Fruit fly (Drosophila melanogaster) whole organism, prepupa: ENCODE measurements around the gene DNaseII.

ENCODE experiments used
- Blimp-1 ChIP-seq: fragments of 200-800 bp; sonication (Bioruptor generic); optimal IDR thresholded peaks from 3 replicates; lab custom pipeline; 2017; ENCODE audit warnings: missing biosample characterization, missing genetic modification characterization, mild to moderate bottlenecking, moderate library complexity, missing genetic modification reagents
- CG10631 ChIP-seq: fragments of 200-800 bp; sonication (Bioruptor generic); optimal IDR thresholded peaks from 2 replicates; lab custom pipeline; 2016; ENCODE audit warnings: missing biosample characterization, missing genetic modification characterization
- CG10669 ChIP-seq: fragments of 200-800 bp; sonication (Bioruptor generic); optimal IDR thresholded peaks from 3 replicates; lab custom pipeline; 2018; ENCODE audit warnings: missing biosample characterization, mild to moderate bottlenecking, missing genetic modification characterization, moderate library complexity
- CG11294 ChIP-seq: fragments of 200-800 bp; sonication (Bioruptor generic); IDR thresholded peaks from 2 replicates; pipeline ENCODE4 v1.3.6; 2022; ENCODE audit warnings: missing biosample characterization, missing genetic modification characterization
- CG11762 ChIP-seq: fragments of 200-800 bp; sonication (Bioruptor generic); optimal IDR thresholded peaks from 3 replicates; lab custom pipeline; 2016; ENCODE audit warnings: missing biosample characterization, missing genetic modification characterization; ENCODE audit not compliant: insufficient read depth
- CG15336 ChIP-seq: fragments of 200-800 bp; sonication (Bioruptor generic); IDR thresholded peaks from 2 replicates; pipeline ENCODE4 v1.3.6; 2022; ENCODE audit warnings: missing biosample characterization, missing genetic modification characterization
- CG1621 ChIP-seq: fragments of 200-800 bp; sonication (Bioruptor generic); optimal IDR thresholded peaks from 3 replicates; lab custom pipeline; 2018; ENCODE audit warnings: missing biosample characterization, mild to moderate bottlenecking, missing genetic modification characterization
- CG16779 ChIP-seq: fragments of 200-800 bp; sonication (Bioruptor generic); optimal IDR thresholded peaks from 3 replicates; lab custom pipeline; 2017; ENCODE audit warnings: missing biosample characterization, mild to moderate bottlenecking, missing genetic modification characterization
- CG3032 ChIP-seq: fragments of 200-800 bp; optimal IDR thresholded peaks from 2 replicates; lab custom pipeline; 2019; ENCODE audit warnings: missing biosample characterization, mild to moderate bottlenecking, missing genetic modification characterization, moderate library complexity
- CG31627 ChIP-seq: fragments of 200-800 bp; sonication (Bioruptor generic); optimal IDR thresholded peaks from 3 replicates; lab custom pipeline; 2016; ENCODE audit warnings: missing biosample characterization, missing genetic modification characterization
- CG32006 ChIP-seq: fragments of 200-800 bp; sonication (Bioruptor generic); optimal IDR thresholded peaks from 3 replicates; lab custom pipeline; 2017; ENCODE audit warnings: missing biosample characterization, mild to moderate bottlenecking, missing genetic modification characterization
- CG34406 ChIP-seq: fragments of 200-800 bp; sonication (Bioruptor generic); optimal IDR thresholded peaks from 3 replicates; lab custom pipeline; 2016; ENCODE audit warnings: missing biosample characterization, missing genetic modification characterization
- CG3919 ChIP-seq: fragments of 200-800 bp; sonication (Bioruptor generic); optimal IDR thresholded peaks from 3 replicates; lab custom pipeline; 2016; ENCODE audit warnings: missing biosample characterization, missing genetic modification characterization
- CG4318 ChIP-seq: fragments of 200-800 bp; sonication (Bioruptor generic); optimal IDR thresholded peaks from 3 replicates; lab custom pipeline; 2017; ENCODE audit warnings: missing biosample characterization, mild to moderate bottlenecking, missing genetic modification characterization
- CG6276 ChIP-seq: fragments of 200-800 bp; sonication (Bioruptor generic); optimal IDR thresholded peaks from 2 replicates; lab custom pipeline; 2017; ENCODE audit warnings: missing biosample characterization, mild to moderate bottlenecking, missing genetic modification characterization
- CG6792 ChIP-seq: fragments of 200-800 bp; sonication (Bioruptor generic); optimal IDR thresholded peaks from 3 replicates; lab custom pipeline; 2016; ENCODE audit warnings: missing biosample characterization, missing genetic modification characterization
- CG6808 ChIP-seq: fragments of 200-800 bp; sonication (Bioruptor generic); optimal IDR thresholded peaks from 3 replicates; lab custom pipeline; 2017; ENCODE audit warnings: missing biosample characterization, missing genetic modification characterization, mild to moderate bottlenecking, moderate library complexity, missing genetic modification reagents
- CG8119 ChIP-seq: fragments of 200-800 bp; sonication (Bioruptor generic); IDR thresholded peaks from 3 replicates; pipeline ENCODE4 v1.3.6; 2022; ENCODE audit warnings: missing biosample characterization, missing genetic modification characterization
- CG9139 ChIP-seq: fragments of 200-800 bp; sonication (Bioruptor generic); optimal IDR thresholded peaks from 3 replicates; lab custom pipeline; 2017; ENCODE audit warnings: missing biosample characterization, mild to moderate bottlenecking, missing genetic modification characterization
- Eip75B ChIP-seq: fragments of 200-800 bp; sonication (Bioruptor generic); optimal IDR thresholded peaks from 3 replicates; lab custom pipeline; 2016; ENCODE audit warnings: missing biosample characterization, missing genetic modification characterization
- Eip78C ChIP-seq: fragments of 200-800 bp; sonication (Bioruptor generic); peaks from one replicate; lab custom pipeline; 2016; ENCODE audit warnings: missing biosample characterization, missing genetic modification characterization
- Eip93F ChIP-seq: fragments of 200-800 bp; sonication (Bioruptor generic); optimal IDR thresholded peaks from 2 replicates; lab custom pipeline; 2016; ENCODE audit warnings: missing biosample characterization, mild to moderate bottlenecking, missing genetic modification characterization
- Ets21C ChIP-seq: fragments of 200-800 bp; sonication (Bioruptor generic); optimal IDR thresholded peaks from 3 replicates; lab custom pipeline; 2016; ENCODE audit warnings: missing biosample characterization, missing genetic modification characterization
- Ets96B ChIP-seq: fragments of 200-800 bp; optimal IDR thresholded peaks from 2 replicates; lab custom pipeline; 2019; ENCODE audit warnings: missing biosample characterization, mild to moderate bottlenecking, missing genetic modification characterization, moderate library complexity
- Gug ChIP-seq: fragments of 200-800 bp; sonication (Bioruptor generic); IDR thresholded peaks from 2 replicates; pipeline ENCODE4 v1.3.6; 2022; ENCODE audit warnings: missing biosample characterization, missing genetic modification characterization
- Hr38 ChIP-seq: sonication (Bioruptor generic); optimal IDR thresholded peaks from 2 replicates; lab custom pipeline; 2016; ENCODE audit warnings: missing biosample characterization, missing genetic modification characterization
- Hr39 ChIP-seq: fragments of 200-800 bp; sonication (Bioruptor generic); optimal IDR thresholded peaks from 2 replicates; lab custom pipeline; 2016; ENCODE audit warnings: missing biosample characterization, missing genetic modification characterization
- Hr4 ChIP-seq: fragments of 200-800 bp; sonication (Bioruptor generic); optimal IDR thresholded peaks from 3 replicates; lab custom pipeline; 2016; ENCODE audit warnings: missing biosample characterization, missing genetic modification characterization
- Lpt ChIP-seq: fragments of 200-800 bp; sonication (Bioruptor generic); optimal IDR thresholded peaks from 3 replicates; lab custom pipeline; 2016; ENCODE audit warnings: missing biosample characterization, missing genetic modification characterization
- Met ChIP-seq: fragments of 200-800 bp; sonication (Bioruptor generic); optimal IDR thresholded peaks from 3 replicates; lab custom pipeline; 2016; ENCODE audit warnings: missing biosample characterization, missing genetic modification characterization
- OdsH ChIP-seq: fragments of 200-800 bp; sonication (Bioruptor generic); optimal IDR thresholded peaks from 3 replicates; lab custom pipeline; 2016; ENCODE audit warnings: missing biosample characterization, missing genetic modification characterization
- Smox ChIP-seq: fragments of 200-800 bp; sonication (Bioruptor generic); optimal IDR thresholded peaks from 3 replicates; lab custom pipeline; 2016; ENCODE audit warnings: missing biosample characterization, missing genetic modification characterization
- Sox102F ChIP-seq: fragments of 200-800 bp; sonication (Bioruptor generic); optimal IDR thresholded peaks from 2 replicates; lab custom pipeline; 2016; ENCODE audit warnings: missing biosample characterization, mild to moderate bottlenecking, missing genetic modification characterization
- Sox14 ChIP-seq: fragments of 200-800 bp; sonication (Bioruptor generic); optimal IDR thresholded peaks from 3 replicates; lab custom pipeline; 2016; ENCODE audit warnings: missing biosample characterization, missing genetic modification characterization
- Sox15 ChIP-seq: fragments of 200-800 bp; sonication (Bioruptor generic); optimal IDR thresholded peaks from 3 replicates; lab custom pipeline; 2016; ENCODE audit warnings: missing biosample characterization, missing genetic modification characterization
- achi ChIP-seq: fragments of 200-800 bp; sonication (Bioruptor generic); optimal IDR thresholded peaks from 3 replicates; lab custom pipeline; 2016; ENCODE audit warnings: missing biosample characterization, missing genetic modification characterization
- acj6 ChIP-seq: fragments of 200-800 bp; sonication (Bioruptor generic); optimal IDR thresholded peaks from 3 replicates; lab custom pipeline; 2016; ENCODE audit warnings: missing biosample characterization, missing genetic modification characterization
- cyc ChIP-seq: fragments of 200-800 bp; sonication (Bioruptor generic); optimal IDR thresholded peaks from 3 replicates; lab custom pipeline; 2016; ENCODE audit warnings: missing biosample characterization, missing genetic modification characterization
- dac ChIP-seq: fragments of 200-800 bp; sonication (Bioruptor generic); optimal IDR thresholded peaks from 2 replicates; lab custom pipeline; 2017; ENCODE audit warnings: missing biosample characterization, mild to moderate bottlenecking, missing genetic modification characterization
- eg ChIP-seq: fragments of 200-800 bp; sonication (Bioruptor generic); IDR thresholded peaks from 3 replicates; pipeline ENCODE4 v1.3.6; 2022; ENCODE audit warnings: missing biosample characterization, missing genetic modification characterization
- esn ChIP-seq: fragments of 200-800 bp; sonication (Bioruptor generic); optimal IDR thresholded peaks from 2 replicates; lab custom pipeline; 2016; ENCODE audit warnings: missing biosample characterization, mild to moderate bottlenecking, missing genetic modification characterization, moderate library complexity
- fd59A ChIP-seq: fragments of 200-800 bp; sonication (Bioruptor generic); optimal IDR thresholded peaks from 2 replicates; lab custom pipeline; 2017; ENCODE audit warnings: missing biosample characterization, mild to moderate bottlenecking, missing genetic modification characterization, missing genetic modification reagents
- fkh ChIP-seq: fragments of 200-800 bp; sonication (Bioruptor generic); optimal IDR thresholded peaks from 3 replicates; lab custom pipeline; 2017; ENCODE audit warnings: missing biosample characterization, mild to moderate bottlenecking, missing genetic modification characterization, moderate library complexity
- lz ChIP-seq: fragments of 200-800 bp; sonication (Bioruptor generic); optimal IDR thresholded peaks from 3 replicates; lab custom pipeline; 2016; ENCODE audit warnings: missing biosample characterization, missing genetic modification characterization
- net ChIP-seq: fragments of 200-800 bp; sonication (Bioruptor generic); optimal IDR thresholded peaks from 3 replicates; lab custom pipeline; 2016; ENCODE audit warnings: missing biosample characterization, missing genetic modification characterization
- pdm3 ChIP-seq: fragments of 200-800 bp; sonication (Bioruptor generic); optimal IDR thresholded peaks from 3 replicates; lab custom pipeline; 2016; ENCODE audit warnings: missing biosample characterization, missing genetic modification characterization
- salr ChIP-seq, 2 experiments: fragments of 200-800 bp; sonication (Bioruptor generic); optimal IDR thresholded peaks; 3 replicates each; lab custom pipeline; 2016 to 2018; ENCODE audit warnings: missing biosample characterization in 2 of 2, missing genetic modification characterization in 2 of 2, mild to moderate bottlenecking in 1 of 2
- spab ChIP-seq: fragments of 200-800 bp; sonication (Bioruptor generic); optimal IDR thresholded peaks from 2 replicates; lab custom pipeline; 2017; ENCODE audit warnings: missing biosample characterization, mild to moderate bottlenecking, missing genetic modification characterization, missing genetic modification reagents
- ss ChIP-seq, 2 experiments: fragments of 200-800 bp; sonication (Bioruptor generic); optimal IDR thresholded peaks; 2 replicates in 1 of 2; 3 replicates in 1 of 2; lab custom pipeline; 2017 to 2018; ENCODE audit warnings: mild to moderate bottlenecking in 2 of 2, missing biosample characterization in 2 of 2, missing genetic modification characterization in 2 of 2, moderate library complexity in 1 of 2
- topi ChIP-seq: fragments of 200-800 bp; sonication (Bioruptor generic); optimal IDR thresholded peaks from 3 replicates; lab custom pipeline; 2016; ENCODE audit warnings: missing biosample characterization, missing genetic modification characterization
- vri ChIP-seq: fragments of 200-800 bp; sonication (Bioruptor generic); optimal IDR thresholded peaks from 3 replicates; lab custom pipeline; 2016; ENCODE audit warnings: missing biosample characterization, mild to moderate bottlenecking, missing genetic modification characterization

DNaseII gene

DNA sequence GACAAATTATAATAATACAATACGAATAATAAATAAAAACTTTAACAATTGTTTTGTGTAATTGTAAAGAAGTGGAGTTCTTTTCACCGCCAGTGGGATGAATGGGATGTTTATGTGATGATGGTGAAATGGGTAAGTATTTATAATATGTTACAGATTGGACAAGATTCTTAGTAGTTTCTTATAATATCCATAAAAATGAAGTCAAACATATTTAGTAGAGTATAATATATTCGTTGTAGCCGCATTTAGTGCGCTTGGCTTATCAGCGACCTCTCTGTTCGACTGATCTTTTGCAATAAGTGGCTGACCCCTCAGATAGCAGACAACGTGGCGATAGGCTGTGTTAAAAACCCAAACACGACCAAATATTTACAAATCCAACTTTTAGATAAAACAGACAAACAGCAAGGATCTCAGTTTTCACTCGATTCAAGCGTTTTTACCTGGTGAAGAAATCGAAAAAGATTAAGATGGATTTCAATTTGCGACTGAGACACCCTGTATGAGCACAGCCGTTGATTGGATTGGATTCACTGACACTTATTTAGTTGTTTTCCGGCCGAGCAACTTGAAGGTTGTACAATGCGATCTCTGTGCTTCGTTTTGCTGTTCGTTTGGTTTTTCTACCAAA lies at the start of gene DNaseII:
TSS of gene DNaseII (plus strand) at position 548 of the 634 bp plus-strand sequence.
- TF ChIP-seq Ets96B (peak; percentile 78), Sox14 (GFP tag; lab: Kevin White, UChicago) (peak; percentile 67), CG6792 (GFP tag; lab: Kevin White, UChicago) (peak; percentile 52), Ets21C (GFP tag; lab: Kevin White, UChicago) (peak; percentile 26), CG34406 (GFP tag; lab: Kevin White, UChicago) (peak; percentile 69), CG10669 (peak; percentile 76), fd59A (GFP tag; lab: Kevin White, UChicago) (peak; percentile 50), Sox102F (peak; percentile 81), Sox15 (GFP tag; lab: Kevin White, UChicago) (peak; percentile 18), OdsH (GFP tag; lab: Kevin White, UChicago) (peak; percentile 76), CG11294 (GFP tag; lab: Robert Waterston, UW) (peak; percentile 58), cyc (GFP tag; lab: Kevin White, UChicago) (peak; percentile 47), Blimp-1 (no peak), CG31627 (GFP tag; lab: Kevin White, UChicago) (peak; percentile 43), CG16779 (tag; lab: Kevin White, UChicago) (peak; percentile 45), ss (GFP tag; optimal IDR thresholded peaks at IDR 0.05; lab: Kevin White, UChicago) (peak; percentile 17 to 55), Hr39 (GFP tag; lab: Kevin White, UChicago) (peak; percentile 64), Eip93F (GFP tag; lab: Kevin White, UChicago) (no peak), Gug (peak; percentile 69; the same call in 1 of the 2 replicates), CG32006 (GFP tag; lab: Kevin White, UChicago) (peak; percentile 74), CG4318 (GFP tag; lab: Kevin White, UChicago) (peak; percentile 53), CG11762 (peak; percentile 40), acj6 (GFP tag; lab: Kevin White, UChicago) (peak; percentile 62), CG15336 (GFP tag; lab: Robert Waterston, UW) (peak; percentile 77), fkh (GFP tag; lab: Kevin White, UChicago) (no peak), Lpt (peak; percentile 54), CG6276 (GFP tag; lab: Kevin White, UChicago) (peak; percentile 68), CG3032 (tag; lab: Kevin White, UChicago) (peak; percentile 65), CG9139 (peak; percentile 14), spab (peak; percentile 53), net (peak; percentile 81), Hr4 (GFP tag; lab: Kevin White, UChicago) (peak; percentile 75), Hr38 (GFP tag; lab: Kevin White, UChicago) (no peak), Eip78C (GFP tag; lab: Kevin White, UChicago) (peak; percentile 88), CG6808 (GFP tag; lab: Kevin White, UChicago) (peak; percentile 61), Eip75B (GFP tag; lab: Kevin White, UChicago) (peak; percentile 74), dac (GFP tag; lab: Kevin White, UChicago) (peak; percentile 37), CG1621 (tag; lab: Kevin White, UChicago) (no peak), vri (GFP tag; lab: Kevin White, UChicago) (peak; percentile 67), CG10631 (peak; percentile 54), salr (GFP tag; optimal IDR thresholded peaks at IDR 0.05; lab: Kevin White, UChicago) (peak in 1 of 2 experiments; percentile 29), Smox (GFP tag; lab: Kevin White, UChicago) (peak; percentile 65), achi (GFP tag; lab: Kevin White, UChicago) (peak; percentile 72), eg (GFP tag; lab: Robert Waterston, UW) (no peak; the same call in 1 of the 3 replicates), lz (GFP tag; lab: Kevin White, UChicago) (peak; percentile 62), topi (GFP tag; lab: Kevin White, UChicago) (peak; percentile 64), Met (peak; percentile 67), esn (peak; percentile 78), CG3919 (peak; percentile 71), CG8119 (GFP tag; lab: Robert Waterston, UW) (peak; percentile 79), pdm3 (GFP tag; lab: Kevin White, UChicago) (peak; percentile 70)
